Fruit fly (Drosophila melanogaster) Kc167 (cell line): Measurements from ENCODE around the gene Wdr24.

Experiments
- Myc ChIP-seq: fragments of >200 bp; optimal IDR thresholded peaks from 2 replicates; lab custom pipeline; 2017; ENCODE audit warnings: missing external identifiers
- Sin3A ChIP-seq: fragments of >200 bp; optimal IDR thresholded peaks from 2 replicates; lab custom pipeline; 2018; ENCODE audit warnings: missing external identifiers
- h ChIP-seq: fragments of >200 bp; optimal IDR thresholded peaks from 3 replicates; lab custom pipeline; 2018; ENCODE audit warnings: missing external identifiers
- insv ChIP-seq: fragments of >200 bp; optimal IDR thresholded peaks from 3 replicates; lab custom pipeline; 2018; ENCODE audit warnings: missing external identifiers
- psq ChIP-seq: fragments of >200 bp; optimal IDR thresholded peaks from 2 replicates; lab custom pipeline; 2017; ENCODE audit warnings: missing external identifiers
- ttk ChIP-seq: sonication (Bioruptor generic); optimal IDR thresholded peaks from 2 replicates; lab custom pipeline; 2017; ENCODE audit warnings: missing external identifiers

The Wdr24 gene

dm6 chr3R:29745056-29745455 lies at the start of gene Wdr24, which contains the start of gene IntS11:
TSS of gene Wdr24 (minus strand) at chr3R:29745092.
TSS of gene IntS11 (plus strand) at chr3R:29745337.
- TF ChIP-seq psq (lab: Kevin White, UChicago) (no peak), ttk (lab: Kevin White, UChicago) (no peak), Myc (lab: Kevin White, UChicago) (no peak), h (no peak)

dm6 chr3R:29794161-29794882 lies 49.4 kb upstream of the Wdr24 start, which contains the start of gene sro:
TSS of gene sro (plus strand) at chr3R:29794597.
- TF ChIP-seq h = no peak
- TF ChIP-seq Myc (lab: Kevin White, UChicago) = no peak
- no peak for TF ChIP-seq Sin3A (lab: Kevin White, UChicago)
- no peak for TF ChIP-seq psq (lab: Kevin White, UChicago)
- TF ChIP-seq ttk (lab: Kevin White, UChicago) = no peak
- TF ChIP-seq insv (lab: Kevin White, UChicago) = no peak

dm6 chr3R:29790183-29790582 lies 45.3 kb upstream of the Wdr24 start:
- no peak for TF ChIP-seq ttk (lab: Kevin White, UChicago)
- no peak for TF ChIP-seq h
- no peak for TF ChIP-seq insv (lab: Kevin White, UChicago)
- no peak for TF ChIP-seq psq (lab: Kevin White, UChicago)
- no peak for TF ChIP-seq Sin3A (lab: Kevin White, UChicago)
- TF ChIP-seq Myc (lab: Kevin White, UChicago) = no peak

dm6 chr3R:29787891-29788549 lies 43.1 kb upstream of the Wdr24 start:
- TF ChIP-seq h = no peak
- no peak for TF ChIP-seq psq (lab: Kevin White, UChicago)
- TF ChIP-seq insv (lab: Kevin White, UChicago) = no peak
- TF ChIP-seq Sin3A (lab: Kevin White, UChicago) = no peak
- no peak for TF ChIP-seq Myc (lab: Kevin White, UChicago)
- no peak for TF ChIP-seq ttk (lab: Kevin White, UChicago)

- TF ChIP-seq Sin3A (lab: Kevin White, UChicago) (no peak), h (no peak), insv (lab: Kevin White, UChicago) (no peak), ttk (lab: Kevin White, UChicago) (no peak), psq (lab: Kevin White, UChicago) (no peak), Myc (lab: Kevin White, UChicago) (no peak)
Observed at dm6 chr3R:29786016-29786996, 41.4 kb upstream of the Wdr24 start.

- TF ChIP-seq h = no peak
- TF ChIP-seq insv (lab: Kevin White, UChicago) = no peak
- TF ChIP-seq Sin3A (lab: Kevin White, UChicago) = no peak
- no peak for TF ChIP-seq ttk (lab: Kevin White, UChicago)
- no peak for TF ChIP-seq Myc (lab: Kevin White, UChicago)
- TF ChIP-seq psq (lab: Kevin White, UChicago) = no peak
Observed at dm6 chr3R:29785242-29785641, 40.4 kb upstream of the Wdr24 start.

- TF ChIP-seq h (no peak), insv (lab: Kevin White, UChicago) (no peak), Sin3A (lab: Kevin White, UChicago) (no peak), Myc (lab: Kevin White, UChicago) (no peak), psq (lab: Kevin White, UChicago) (no peak), ttk (lab: Kevin White, UChicago) (no peak)
Observed at dm6 chr3R:29783210-29783609, 38.3 kb upstream of the Wdr24 start.

- TF ChIP-seq insv (lab: Kevin White, UChicago) (no peak), h (no peak), ttk (lab: Kevin White, UChicago) (no peak), Myc (lab: Kevin White, UChicago) (no peak), psq (lab: Kevin White, UChicago) (no peak), Sin3A (lab: Kevin White, UChicago) (no peak)
Observed at dm6 chr3R:29782367-29782766, 37.5 kb upstream of the Wdr24 start.

dm6 chr3R:29781874-29782273 lies 37.0 kb upstream of the Wdr24 start:
- no peak for TF ChIP-seq insv (lab: Kevin White, UChicago)
- no peak for TF ChIP-seq ttk (lab: Kevin White, UChicago)
- TF ChIP-seq h = no peak
- no peak for TF ChIP-seq Myc (lab: Kevin White, UChicago)
- TF ChIP-seq Sin3A (lab: Kevin White, UChicago) = no peak
- no peak for TF ChIP-seq psq (lab: Kevin White, UChicago)

dm6 chr3R:29780402-29781029 lies 35.6 kb upstream of the Wdr24 start, which contains the start of gene fig:
TSS of gene fig (minus strand) at chr3R:29780452.
- TF ChIP-seq h = no peak
- TF ChIP-seq Sin3A (lab: Kevin White, UChicago) = no peak
- TF ChIP-seq ttk (lab: Kevin White, UChicago) = no peak
- TF ChIP-seq psq (lab: Kevin White, UChicago) = no peak
- TF ChIP-seq insv (lab: Kevin White, UChicago) = no peak
- no peak for TF ChIP-seq Myc (lab: Kevin White, UChicago)
